Fruit fly (Drosophila melanogaster) whole organism, embryonic: Measurements from ENCODE around the gene CG7164.

Experiments used
- CG1024 ChIP-seq: fragments of 200-800 bp; sonication (Bioruptor generic); IDR thresholded peaks from 2 replicates; pipeline ENCODE4 v1.3.6; 2022; ENCODE audit warnings: missing biosample characterization, missing genetic modification characterization
- CG10321 ChIP-seq: fragments of 200-800 bp; sonication (Bioruptor generic); IDR thresholded peaks from 2 replicates; pipeline ENCODE4 v1.3.6; 2022; ENCODE audit warnings: missing biosample characterization, missing genetic modification characterization
- CG10654 ChIP-seq: fragments of 200-800 bp; sonication (Bioruptor generic); optimal IDR thresholded peaks from 2 replicates; lab custom pipeline; 2016; ENCODE audit warnings: missing biosample characterization, missing genetic modification characterization
- CG11456 ChIP-seq: fragments of 200-800 bp; sonication (Bioruptor generic); IDR thresholded peaks from 3 replicates; pipeline ENCODE4 v1.3.6; 2022; ENCODE audit warnings: missing biosample characterization, missing genetic modification characterization
- CG12219 ChIP-seq: fragments of 200-800 bp; sonication (Bioruptor generic); optimal IDR thresholded peaks from 3 replicates; lab custom pipeline; 2018; ENCODE audit warnings: missing biosample characterization, mild to moderate bottlenecking, missing genetic modification characterization
- CG12769 ChIP-seq: fragments of 200-800 bp; sonication (Bioruptor generic); optimal IDR thresholded peaks from 2 replicates; lab custom pipeline; 2019; ENCODE audit warnings: missing biosample characterization, mild to moderate bottlenecking, missing genetic modification characterization, moderate library complexity
- CG17612 ChIP-seq: fragments of 200-800 bp; sonication (Bioruptor generic); IDR thresholded peaks from 2 replicates; pipeline ENCODE4 v1.3.6; 2022; ENCODE audit warnings: missing biosample characterization, missing genetic modification characterization
- CG5245 ChIP-seq: fragments of 200-800 bp; sonication (Bioruptor generic); optimal IDR thresholded peaks from 3 replicates; lab custom pipeline; 2016; ENCODE audit warnings: missing biosample characterization, missing genetic modification characterization
- CG5953 ChIP-seq: fragments of 200-800 bp; sonication (Bioruptor generic); IDR thresholded peaks from 2 replicates; pipeline ENCODE4 v1.3.6; 2022; ENCODE audit warnings: missing biosample characterization, missing genetic modification characterization
- CG6791 ChIP-seq: fragments of 200-800 bp; sonication (Bioruptor generic); IDR thresholded peaks from 3 replicates; pipeline ENCODE4 v1.3.6; 2022; ENCODE audit warnings: missing biosample characterization, missing genetic modification characterization; ENCODE audit not compliant: partially characterized antibody
- CG6854 ChIP-seq: fragments of 200-800 bp; sonication (Bioruptor generic); optimal IDR thresholded peaks from 3 replicates; lab custom pipeline; 2017; ENCODE audit warnings: missing biosample characterization, mild to moderate bottlenecking, missing genetic modification characterization
- CG8281 ChIP-seq: fragments of 200-800 bp; sonication (Bioruptor generic); optimal IDR thresholded peaks from 2 replicates; lab custom pipeline; 2018; ENCODE audit warnings: missing biosample characterization, mild to moderate bottlenecking, missing genetic modification characterization, moderate library complexity
- CG9215 ChIP-seq: fragments of 200-800 bp; sonication (Bioruptor generic); IDR thresholded peaks from 2 replicates; pipeline ENCODE4 v1.3.6; 2022; ENCODE audit warnings: missing biosample characterization, missing genetic modification characterization
- CG9817 ChIP-seq: fragments of 200-800 bp; sonication (Bioruptor generic); optimal IDR thresholded peaks from 2 replicates; lab custom pipeline; 2018; ENCODE audit warnings: missing biosample characterization, mild to moderate bottlenecking, missing genetic modification characterization, moderate library complexity
- Camta ChIP-seq: fragments of 200-800 bp; sonication (Bioruptor generic); optimal IDR thresholded peaks from 2 replicates; lab custom pipeline; 2016; ENCODE audit warnings: missing biosample characterization, missing genetic modification characterization
- CrebB ChIP-seq: fragments of 200-800 bp; sonication (Bioruptor generic); optimal IDR thresholded peaks from 3 replicates; lab custom pipeline; 2018; ENCODE audit warnings: missing biosample characterization, mild to moderate bottlenecking, missing genetic modification characterization
- Doc3 ChIP-seq: fragments of 200-800 bp; sonication (Bioruptor generic); IDR thresholded peaks from 3 replicates; pipeline ENCODE4 v1.3.6; 2022; ENCODE audit warnings: missing biosample characterization, missing genetic modification characterization; ENCODE audit not compliant: partially characterized antibody
- HLH4C ChIP-seq: fragments of 200-800 bp; sonication (Bioruptor generic); IDR thresholded peaks from 3 replicates; pipeline ENCODE4 v1.3.6; 2022; ENCODE audit warnings: missing biosample characterization, missing genetic modification characterization; ENCODE audit not compliant: partially characterized antibody
- Hr51 ChIP-seq, 2 experiments: fragments of 200-800 bp; sonication (Bioruptor generic); optimal IDR thresholded peaks; 2 replicates in 1 of 2; 3 replicates in 1 of 2; lab custom pipeline; 2016 to 2018; ENCODE audit warnings: missing biosample characterization in 2 of 2, missing genetic modification characterization in 2 of 2, mild to moderate bottlenecking in 1 of 2, moderate library complexity in 1 of 2
- Hr78 ChIP-seq, 2 experiments: fragments of 200-800 bp in 1 of 2; fragments of >200 bp in 1 of 2; sonication (Bioruptor generic) in 1 of 2; optimal IDR thresholded peaks; 2 replicates each; lab custom pipeline; 2017 to 2019; ENCODE audit warnings: missing biosample characterization in 2 of 2, missing genetic modification characterization in 2 of 2, mild to moderate bottlenecking in 1 of 2, moderate library complexity in 1 of 2
- Kr ChIP-seq: fragments of 200-800 bp; sonication (Bioruptor generic); optimal IDR thresholded peaks from 2 replicates; lab custom pipeline; 2017; ENCODE audit warnings: missing biosample characterization, mild to moderate bottlenecking, missing genetic modification characterization
- Max ChIP-seq: fragments of 200-800 bp; sonication (Bioruptor generic); optimal IDR thresholded peaks from 2 replicates; lab custom pipeline; 2016; ENCODE audit warnings: missing biosample characterization, mild to moderate bottlenecking, missing genetic modification characterization
- Opbp ChIP-seq: fragments of 200-800 bp; sonication (Bioruptor generic); IDR thresholded peaks from 3 replicates; pipeline ENCODE4 v1.3.6; 2022; ENCODE audit warnings: missing biosample characterization, missing genetic modification characterization; ENCODE audit not compliant: partially characterized antibody
- Pdp1 ChIP-seq, 2 experiments: fragments of 200-800 bp; sonication (Bioruptor generic); optimal IDR thresholded peaks; 3 replicates each; lab custom pipeline; 2016; ENCODE audit warnings: missing biosample characterization in 2 of 2, missing genetic modification characterization in 2 of 2, mild to moderate bottlenecking in 1 of 2, moderate library complexity in 1 of 2
- Ravus ChIP-seq: fragments of 200-800 bp; sonication (Bioruptor generic); IDR thresholded peaks from 2 replicates; pipeline ENCODE4 v1.3.6; 2022; ENCODE audit warnings: missing biosample characterization, missing genetic modification characterization
- al ChIP-seq: fragments of 200-800 bp; sonication (Bioruptor generic); IDR thresholded peaks from 2 replicates; pipeline ENCODE4 v1.3.6; 2022; ENCODE audit warnings: missing biosample characterization, missing genetic modification characterization
- az2 ChIP-seq: fragments of 200-800 bp; sonication (Bioruptor generic); optimal IDR thresholded peaks from 3 replicates; lab custom pipeline; 2016; ENCODE audit warnings: missing biosample characterization, missing genetic modification characterization
- bowl ChIP-seq: fragments of 200-800 bp; sonication (Bioruptor generic); IDR thresholded peaks from 2 replicates; pipeline ENCODE4 v1.3.6; 2022; ENCODE audit warnings: missing biosample characterization, missing genetic modification characterization
- crc ChIP-seq: fragments of 200-800 bp; sonication (Bioruptor generic); optimal IDR thresholded peaks from 2 replicates; lab custom pipeline; 2016; ENCODE audit warnings: missing biosample characterization, missing genetic modification characterization
- dan ChIP-seq: fragments of 200-800 bp; sonication (Bioruptor generic); IDR thresholded peaks from 2 replicates; pipeline ENCODE4 v1.3.6; 2022; ENCODE audit warnings: missing biosample characterization, missing genetic modification characterization
- emc ChIP-seq: fragments of 200-800 bp; sonication (Bioruptor generic); optimal IDR thresholded peaks from 2 replicates; lab custom pipeline; 2016; ENCODE audit warnings: missing biosample characterization, missing genetic modification characterization
- ewg ChIP-seq: fragments of 200-800 bp; sonication (Bioruptor generic); optimal IDR thresholded peaks from 3 replicates; lab custom pipeline; 2017; ENCODE audit warnings: mild to moderate bottlenecking, missing biosample characterization, missing genetic modification reagents, missing genetic modification characterization
- eyg ChIP-seq: fragments of 200-800 bp; sonication (Bioruptor generic); optimal IDR thresholded peaks from 3 replicates; lab custom pipeline; 2016; ENCODE audit warnings: missing biosample characterization, missing genetic modification characterization
- gsb-n ChIP-seq: fragments of 200-800 bp; sonication (Bioruptor generic); optimal IDR thresholded peaks from 3 replicates; lab custom pipeline; 2018; ENCODE audit warnings: missing biosample characterization, mild to moderate bottlenecking, missing genetic modification characterization
- ham ChIP-seq: fragments of 200-800 bp; sonication (Bioruptor generic); IDR thresholded peaks from 2 replicates; pipeline ENCODE4 v1.3.6; 2022; ENCODE audit warnings: missing biosample characterization, missing genetic modification characterization
- kni ChIP-seq: fragments of 200-800 bp; sonication (Bioruptor generic); optimal IDR thresholded peaks from 3 replicates; lab custom pipeline; 2017; ENCODE audit warnings: mild to moderate bottlenecking, missing biosample characterization, missing genetic modification reagents, missing genetic modification characterization
- lbe ChIP-seq: fragments of 200-800 bp; sonication (Bioruptor generic); optimal IDR thresholded peaks from 2 replicates; lab custom pipeline; 2016; ENCODE audit warnings: missing biosample characterization, mild to moderate bottlenecking, missing genetic modification characterization
- pfk ChIP-seq: fragments of 200-800 bp; sonication (Bioruptor generic); optimal IDR thresholded peaks from 2 replicates; lab custom pipeline; 2018; ENCODE audit warnings: missing biosample characterization, mild to moderate bottlenecking, missing genetic modification characterization, moderate library complexity
- prd ChIP-seq, 3 experiments: fragments of >200 bp in 2 of 3; fragments of 200-800 bp in 1 of 3; sonication (Bioruptor generic) in 1 of 3; optimal IDR thresholded peaks in 2 of 3; IDR thresholded peaks in 1 of 3; 2 replicates in 2 of 3; 3 replicates in 1 of 3; pipeline versions ENCODE4 v1.3.6 to Lab custom; 2017 to 2022; ENCODE audit warnings: missing biosample characterization in 1 of 3, missing genetic modification characterization in 1 of 3
- psq ChIP-seq: fragments of 200-800 bp; sonication (Bioruptor generic); optimal IDR thresholded peaks from 2 replicates; lab custom pipeline; 2017; ENCODE audit warnings: missing biosample characterization, missing genetic modification characterization
- schlank ChIP-seq: fragments of 200-800 bp; sonication (Bioruptor generic); optimal IDR thresholded peaks from 2 replicates; lab custom pipeline; 2018; ENCODE audit warnings: missing biosample characterization, mild to moderate bottlenecking, missing genetic modification characterization
- scrt ChIP-seq: fragments of 200-800 bp; sonication (Bioruptor generic); optimal IDR thresholded peaks from 2 replicates; lab custom pipeline; 2018; ENCODE audit warnings: missing biosample characterization, mild to moderate bottlenecking, missing genetic modification characterization, moderate library complexity
- sd ChIP-seq: fragments of 200-800 bp; sonication (Bioruptor generic); optimal IDR thresholded peaks from 3 replicates; lab custom pipeline; 2018; ENCODE audit warnings: missing biosample characterization, mild to moderate bottlenecking, missing genetic modification characterization, moderate library complexity
- slp2 ChIP-seq: fragments of 200-800 bp; sonication (Bioruptor generic); optimal IDR thresholded peaks from 2 replicates; lab custom pipeline; 2016; ENCODE audit warnings: missing biosample characterization, missing genetic modification characterization
- wek ChIP-seq: fragments of 200-800 bp; sonication (Bioruptor generic); optimal IDR thresholded peaks from 3 replicates; lab custom pipeline; 2018; ENCODE audit warnings: missing biosample characterization, mild to moderate bottlenecking, missing genetic modification characterization, moderate library complexity

The CG7164 gene

dm6 chr2L:7788952-7789466 is 7.7 kb downstream of the CG7164 start (continued):
- TF ChIP-seq CG9215 (GFP tag; lab: Robert Waterston, UW) (no peak), az2 (no peak), CG11456 (GFP tag; lab: Robert Waterston, UW) (no peak), lbe (GFP tag; lab: Kevin White, UChicago) (no peak), al (GFP tag; lab: Robert Waterston, UW) (no peak), CG12769 (tag; lab: Kevin White, UChicago) (no peak), CG6791 (GFP tag; lab: Robert Waterston, UW) (no peak), Doc3 (GFP tag; lab: Robert Waterston, UW) (no peak), ham (no peak), CG17612 (GFP tag; lab: Robert Waterston, UW) (no peak), CG5245 (GFP tag; lab: Kevin White, UChicago) (no peak), schlank (no peak), ewg (GFP tag; lab: Kevin White, UChicago) (no peak), CG5953 (GFP tag; lab: Robert Waterston, UW) (no peak)

- peak; percentile 19 for TF ChIP-seq sd
- TF ChIP-seq Opbp (GFP tag; lab: Robert Waterston, UW), result 0 out of 3 replicates have a peak, but pooled peaks have one; percentile 37
- TF ChIP-seq Hr78 (GFP tag; optimal IDR thresholded peaks at IDR 0.05; lab: Kevin White, UChicago), result peak in 1 of 2 experiments; percentile 74
- no peak for TF ChIP-seq wek (GFP tag; lab: Kevin White, UChicago)
- TF ChIP-seq eyg (GFP tag; lab: Kevin White, UChicago), result no peak
- TF ChIP-seq Pdp1 (GFP tag; optimal IDR thresholded peaks at IDR 0.05; lab: Kevin White, UChicago), result peak in 1 of 2 experiments; percentile 87
Measured at dm6 chr2L:7790081-7790447, 8.8 kb downstream of the CG7164 start.

- TF ChIP-seq bowl, result no peak
- no peak for TF ChIP-seq emc
- TF ChIP-seq CG10321, result no peak
- TF ChIP-seq scrt (GFP tag; lab: Kevin White, UChicago), result no peak
- TF ChIP-seq Hr78 (GFP tag; optimal IDR thresholded peaks at IDR 0.05; lab: Kevin White, UChicago), result peak in 1 of 2 experiments; percentile 13
- TF ChIP-seq Ravus (GFP tag; lab: Robert Waterston, UW), result no peak
- no peak for TF ChIP-seq Camta
- no peak for TF ChIP-seq psq
- TF ChIP-seq CG6854 (GFP tag; lab: Kevin White, UChicago), result no peak
- TF ChIP-seq HLH4C (GFP tag; lab: Robert Waterston, UW), result 0 out of 3 replicates have a peak, but pooled peaks have one; percentile 7
- TF ChIP-seq CG8281 (tag; lab: Kevin White, UChicago), result peak; percentile 16
- no peak for TF ChIP-seq Max (GFP tag; lab: Kevin White, UChicago)
- TF ChIP-seq Hr51 (GFP tag; optimal IDR thresholded peaks at IDR 0.05; lab: Kevin White, UChicago), result peak in 1 of 2 experiments; percentile 31
- no peak for TF ChIP-seq CG1024 (GFP tag; lab: Robert Waterston, UW)
- TF ChIP-seq pfk, result no peak
- no peak for TF ChIP-seq gsb-n (tag; lab: Kevin White, UChicago)
- TF ChIP-seq kni, result no peak
- TF ChIP-seq CG10654, result no peak
- TF ChIP-seq dan, result no peak
- TF ChIP-seq slp2 (GFP tag; lab: Kevin White, UChicago), result no peak
- no peak for TF ChIP-seq prd (optimal IDR thresholded peaks at IDR 0.05; lab: Kevin White, UChicago)
- TF ChIP-seq prd (GFP tag; IDR thresholded peaks at IDR 0.05; lab: Robert Waterston, UW), result no peak
- no peak for TF ChIP-seq CrebB
- no peak for TF ChIP-seq crc (GFP tag; lab: Kevin White, UChicago)
- TF ChIP-seq CG9817 (tag; lab: Kevin White, UChicago), result peak; percentile 10
- no peak for TF ChIP-seq CG12219 (GFP tag; lab: Kevin White, UChicago)
- no peak for TF ChIP-seq Kr
Measured at dm6 chr2L:7790448-7791355, 9.4 kb downstream of the CG7164 start, which contains the start of gene CG7149. Gene CG7149, minus strand, starts transcription at chr2L:7790557.
